Fruit fly (Drosophila melanogaster) whole organism, wandering third instar larva: ENCODE measurements around the gene Tgs1.

ENCODE experiments used
- Abd-B ChIP-seq: fragments of >200 bp; optimal IDR thresholded peaks from 2 replicates; lab custom pipeline; 2017; ENCODE audit warnings: missing biosample characterization, missing genetic modification characterization
- CG32264 ChIP-seq: fragments of 200-800 bp; sonication (Bioruptor generic); optimal IDR thresholded peaks from 2 replicates; lab custom pipeline; 2016; ENCODE audit warnings: missing biosample characterization, missing genetic modification characterization
- CrebA ChIP-seq: fragments of 200-800 bp; sonication (Bioruptor generic); optimal IDR thresholded peaks from 2 replicates; lab custom pipeline; 2016; ENCODE audit warnings: missing biosample characterization, mild to moderate bottlenecking, missing genetic modification characterization, borderline replicate concordance
- Dfd ChIP-seq: fragments of >200 bp; optimal IDR thresholded peaks from 2 replicates; lab custom pipeline; 2017; ENCODE audit warnings: missing biosample characterization, missing genetic modification characterization
- Dif ChIP-seq: fragments of 200-275, 200-300 bp; sonication (Bioruptor generic); optimal IDR thresholded peaks from 2 replicates; lab custom pipeline; 2018; ENCODE audit warnings: missing biosample characterization, missing genetic modification characterization; ENCODE audit not compliant: partially characterized antibody
- HLH106 ChIP-seq: fragments of 200-800 bp; optimal IDR thresholded peaks from 3 replicates; lab custom pipeline; 2019; ENCODE audit warnings: missing biosample characterization, mild to moderate bottlenecking, missing genetic modification characterization, moderate library complexity
- Hnf4 ChIP-seq: fragments of 200-800 bp; sonication (Bioruptor generic); optimal IDR thresholded peaks from 2 replicates; lab custom pipeline; 2016; ENCODE audit warnings: missing biosample characterization, mild to moderate bottlenecking, missing genetic modification characterization
- Hr78 ChIP-seq: fragments of >200 bp; optimal IDR thresholded peaks from 2 replicates; lab custom pipeline; 2017; ENCODE audit warnings: missing biosample characterization, missing genetic modification characterization
- Hr83 ChIP-seq: fragments of 200-300 bp; sonication (Bioruptor generic); optimal IDR thresholded peaks from 2 replicates; lab custom pipeline; 2016; ENCODE audit warnings: missing biosample characterization, mild to moderate bottlenecking, missing genetic modification characterization, moderate library complexity; ENCODE audit not compliant: poor library complexity, severe bottlenecking
- Jra ChIP-seq: sonication (Bioruptor generic); optimal IDR thresholded peaks from 2 replicates; lab custom pipeline; 2016; ENCODE audit warnings: missing biosample characterization, missing genetic modification characterization
- Mio ChIP-seq: sonication (Bioruptor generic); optimal IDR thresholded peaks from 2 replicates; lab custom pipeline; 2016; ENCODE audit warnings: missing biosample characterization, missing genetic modification characterization
- Myc ChIP-seq: fragments of >200 bp; optimal IDR thresholded peaks from 2 replicates; lab custom pipeline; 2017
- N ChIP-seq: fragments of >200 bp; optimal IDR thresholded peaks from 2 replicates; lab custom pipeline; 2018; ENCODE audit warnings: missing biosample characterization, missing external identifiers, missing genetic modification characterization
- OdsH ChIP-seq: fragments of 200-800 bp; sonication (Bioruptor generic); optimal IDR thresholded peaks from 2 replicates; lab custom pipeline; 2016; ENCODE audit warnings: missing biosample characterization, mild to moderate bottlenecking, missing genetic modification characterization
- Rel ChIP-seq, 2 experiments: fragments of 200-800 bp; sonication (Bioruptor generic) in 1 of 2; optimal IDR thresholded peaks; 2 replicates in 1 of 2; 3 replicates in 1 of 2; lab custom pipeline; 2016 to 2019; ENCODE audit warnings: mild to moderate bottlenecking in 2 of 2, missing biosample characterization in 2 of 2, missing genetic modification characterization in 2 of 2, moderate library complexity in 1 of 2
- Sp1 ChIP-seq: fragments of 200-800 bp; sonication (Bioruptor generic); optimal IDR thresholded peaks from 3 replicates; lab custom pipeline; 2019; ENCODE audit warnings: missing biosample characterization, mild to moderate bottlenecking, missing genetic modification characterization, moderate library complexity
- Vsx2 ChIP-seq: fragments of 200-300, 225-300 bp; sonication (Bioruptor generic); optimal IDR thresholded peaks from 2 replicates; lab custom pipeline; 2018; ENCODE audit warnings: missing biosample characterization, missing genetic modification characterization; ENCODE audit not compliant: partially characterized antibody
- br ChIP-seq: fragments of 200-800 bp; sonication (Bioruptor generic); optimal IDR thresholded peaks from 2 replicates; lab custom pipeline; 2016; ENCODE audit warnings: missing biosample characterization, missing genetic modification characterization
- brk ChIP-seq: fragments of 200-800 bp; sonication (Bioruptor generic); optimal IDR thresholded peaks from 2 replicates; lab custom pipeline; 2016; ENCODE audit warnings: missing biosample characterization, mild to moderate bottlenecking, missing genetic modification characterization
- dl ChIP-seq, 2 experiments: fragments of 175-275, 200-275 bp in 1 of 2; fragments of 200-275 bp in 1 of 2; sonication (Bioruptor generic); optimal IDR thresholded peaks; lab custom pipeline; 2018; ENCODE audit warnings: mild to moderate bottlenecking in 2 of 2, missing biosample characterization in 2 of 2, missing genetic modification characterization in 2 of 2, moderate library complexity in 2 of 2; ENCODE audit not compliant: partially characterized antibody in 2 of 2, insufficient read depth in 1 of 2
- dsf ChIP-seq: sonication (Bioruptor generic); optimal IDR thresholded peaks from 2 replicates; lab custom pipeline; 2016; ENCODE audit warnings: missing biosample characterization, missing genetic modification characterization, borderline replicate concordance
- ey ChIP-seq: fragments of 200-800 bp; sonication (Bioruptor generic); optimal IDR thresholded peaks from 2 replicates; lab custom pipeline; 2016; ENCODE audit warnings: missing biosample characterization, missing genetic modification characterization
- foxo ChIP-seq, 2 experiments: fragments of 200-800 bp; sonication (Bioruptor generic); optimal IDR thresholded peaks; 2 replicates in 1 of 2; 3 replicates in 1 of 2; lab custom pipeline; 2016 to 2017; ENCODE audit warnings: missing biosample characterization in 2 of 2, missing genetic modification characterization in 2 of 2
- fru ChIP-seq: fragments of 200-800 bp; sonication (Bioruptor generic); optimal IDR thresholded peaks from 3 replicates; lab custom pipeline; 2016; ENCODE audit warnings: missing biosample characterization, mild to moderate bottlenecking, missing genetic modification characterization
- h ChIP-seq: fragments of 200-800 bp; sonication (Bioruptor generic); optimal IDR thresholded peaks from 3 replicates; lab custom pipeline; 2016; ENCODE audit warnings: missing biosample characterization, mild to moderate bottlenecking, missing genetic modification characterization
- jim ChIP-seq: fragments of 175-275, 200-325 bp; sonication (Bioruptor generic); optimal IDR thresholded peaks from 2 replicates; lab custom pipeline; 2016; ENCODE audit warnings: missing biosample characterization, mild to moderate bottlenecking, missing genetic modification characterization
- lola ChIP-seq: fragments of >200 bp; optimal IDR thresholded peaks from 2 replicates; lab custom pipeline; 2017; ENCODE audit warnings: missing biosample characterization, missing genetic modification characterization
- pan ChIP-seq: fragments of >200 bp; optimal IDR thresholded peaks from 2 replicates; lab custom pipeline; 2017
- psq ChIP-seq: fragments of 200-800 bp; sonication (Bioruptor generic); optimal IDR thresholded peaks from 3 replicates; lab custom pipeline; 2017; ENCODE audit warnings: missing biosample characterization, mild to moderate bottlenecking, missing genetic modification characterization, moderate library complexity
- rgr ChIP-seq: fragments of 200-800 bp; sonication (Bioruptor generic); optimal IDR thresholded peaks from 3 replicates; lab custom pipeline; 2016; ENCODE audit warnings: missing biosample characterization, mild to moderate bottlenecking, missing genetic modification characterization
- sage ChIP-seq: fragments of 200-800 bp; sonication (Bioruptor generic); optimal IDR thresholded peaks from 2 replicates; lab custom pipeline; 2016; ENCODE audit warnings: missing biosample characterization, mild to moderate bottlenecking, missing genetic modification characterization
- sv ChIP-seq: fragments of 200-800 bp; sonication (Bioruptor generic); optimal IDR thresholded peaks from 3 replicates; lab custom pipeline; 2016; ENCODE audit warnings: missing biosample characterization, missing genetic modification characterization
- tai ChIP-seq: sonication (Bioruptor generic); optimal IDR thresholded peaks from 2 replicates; lab custom pipeline; 2016; ENCODE audit warnings: missing biosample characterization, missing genetic modification characterization
- usp ChIP-seq: fragments of >200 bp; optimal IDR thresholded peaks from 2 replicates; lab custom pipeline; 2017; ENCODE audit warnings: missing biosample characterization, missing genetic modification characterization
- woc ChIP-seq: sonication (Bioruptor generic); optimal IDR thresholded peaks from 2 replicates; lab custom pipeline; 2016; ENCODE audit warnings: missing biosample characterization, mild to moderate bottlenecking, missing genetic modification characterization

The Tgs1 gene

DNA sequence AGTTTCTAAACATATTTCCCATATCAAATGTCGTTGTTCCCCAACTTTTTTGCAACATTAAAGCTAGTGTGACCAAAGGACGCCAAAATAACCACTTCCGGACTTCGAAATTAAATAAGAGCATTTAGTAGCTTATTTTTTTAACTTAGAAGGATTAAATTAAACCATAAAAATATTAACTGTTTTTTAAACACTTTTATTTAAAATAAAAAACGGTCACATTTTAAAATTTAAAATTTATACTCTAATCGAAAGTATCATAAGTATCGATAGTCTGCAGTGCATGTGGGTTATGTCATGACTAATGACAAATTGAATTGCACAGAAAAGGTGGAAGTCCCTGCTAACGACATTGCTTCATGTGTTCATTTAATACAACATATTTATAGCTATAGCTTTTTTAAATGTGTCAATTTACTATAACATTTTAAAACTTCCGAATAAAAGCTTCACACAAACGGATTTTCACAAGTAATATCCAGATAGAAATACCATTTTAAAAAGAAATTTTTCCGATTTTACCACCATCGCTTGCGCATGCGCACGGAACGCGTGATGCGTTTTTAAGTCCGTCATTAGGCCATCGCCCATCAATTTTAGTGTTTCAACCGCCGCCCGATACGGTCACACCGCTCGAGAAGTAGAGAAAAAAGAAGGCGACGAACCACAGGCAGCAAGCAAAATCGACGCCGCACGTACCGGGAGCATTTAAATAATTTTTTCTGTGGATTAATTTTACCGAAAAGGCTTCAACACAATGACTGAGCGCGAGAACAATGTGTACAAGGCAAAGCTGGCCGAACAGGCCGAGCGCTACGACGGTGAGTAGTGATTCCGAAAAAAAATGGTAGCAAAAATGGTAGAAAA lies 13.0 kb upstream of the Tgs1 start, which contains the start of the genes CG7156 and 14-3-3epsilon (continued):
- TF ChIP-seq dl (GFP tag; optimal IDR thresholded peaks at IDR 0.05; lab: Kevin White, UChicago; ENCODE audit: insufficient read depth in 1 of 2, partially characterized antibody in 2 of 2) (no peak), br (GFP tag; lab: Kevin White, UChicago) (no peak), Sp1 (peak; percentile 42), h (GFP tag; lab: Kevin White, UChicago) (peak; percentile 29), Abd-B (no peak), pan (lab: Kevin White, UChicago) (no peak), Hr78 (GFP tag; lab: Kevin White, UChicago) (no peak), Jra (peak; percentile 39), OdsH (peak; percentile 37), usp (GFP tag; lab: Kevin White, UChicago) (no peak), Dfd (no peak), lola (GFP tag; lab: Kevin White, UChicago) (no peak)

DNA sequence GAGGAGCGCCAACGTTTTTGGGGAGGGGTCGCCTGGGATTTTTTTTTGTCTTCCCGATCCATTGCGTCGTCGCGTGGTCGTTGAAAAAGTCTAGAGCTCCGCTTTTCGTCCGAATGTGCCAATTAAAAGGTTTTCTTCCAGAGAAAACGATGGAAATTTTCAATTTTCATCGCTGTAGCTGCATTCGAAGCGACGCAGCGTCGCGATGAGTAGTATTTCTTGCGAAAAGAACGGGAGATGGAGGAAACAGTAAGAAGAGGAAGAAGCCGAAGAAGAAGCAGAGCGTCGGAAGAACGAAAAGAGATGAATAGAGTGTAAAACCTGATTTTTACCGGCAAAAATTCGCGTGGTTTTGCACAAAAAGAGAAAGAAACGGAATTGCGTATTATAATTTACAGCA lies 12.3 kb upstream of the Tgs1 start:
- peak; percentile 27 for TF ChIP-seq Dif (GFP tag; lab: Kevin White, UChicago)
- no peak for TF ChIP-seq Hr78 (GFP tag; lab: Kevin White, UChicago)
- peak; percentile 84 for TF ChIP-seq psq (GFP tag; lab: Kevin White, UChicago)

DNA sequence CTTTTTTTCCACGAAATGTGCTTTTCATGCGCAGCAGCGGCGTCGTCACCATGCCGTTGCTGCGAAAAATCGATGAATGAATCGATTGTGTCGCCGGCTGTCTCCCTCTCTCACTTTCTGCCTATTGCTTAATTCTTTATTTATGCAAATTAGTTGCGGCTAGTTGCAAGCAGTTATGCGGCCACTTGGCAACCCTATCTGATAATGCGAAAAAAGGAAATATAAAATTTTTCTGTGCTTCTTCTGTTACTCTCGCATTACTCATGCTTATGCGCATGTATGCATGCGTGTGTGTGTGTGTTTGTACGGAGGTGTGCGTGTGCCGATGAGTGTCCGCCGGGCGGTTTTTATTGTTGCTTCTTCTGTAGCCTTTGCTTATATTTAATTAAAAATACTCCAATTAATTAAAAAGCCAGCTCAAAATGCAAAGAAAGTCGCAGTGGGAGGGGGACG lies 11.6 kb upstream of the Tgs1 start:
- TF ChIP-seq Hr83 (GFP tag; lab: Kevin White, UChicago): no peak
- TF ChIP-seq Jra: peak; percentile 59
- no peak for TF ChIP-seq psq (GFP tag; lab: Kevin White, UChicago)
- no peak for TF ChIP-seq dsf (GFP tag; lab: Kevin White, UChicago)
- no peak for TF ChIP-seq CG32264 (GFP tag; lab: Kevin White, UChicago)
- TF ChIP-seq foxo (GFP tag; optimal IDR thresholded peaks at IDR 0.05; lab: Kevin White, UChicago): peak in 1 of 2 experiments; percentile 51
- no peak for TF ChIP-seq lola (GFP tag; lab: Kevin White, UChicago)
- peak; percentile 29 for TF ChIP-seq HLH106
- peak; percentile 30 for TF ChIP-seq Rel (GFP tag; optimal IDR thresholded peaks at IDR 0.05; lab: Kevin White, UChicago)
- TF ChIP-seq Rel (tag; optimal IDR thresholded peaks at IDR 0.05; lab: Kevin White, UChicago): no peak
- TF ChIP-seq Hnf4 (GFP tag; lab: Kevin White, UChicago): no peak
- TF ChIP-seq jim (GFP tag; lab: Kevin White, UChicago): no peak
- no peak for TF ChIP-seq pan (lab: Kevin White, UChicago)
- TF ChIP-seq Mio (GFP tag; lab: Kevin White, UChicago): no peak
- TF ChIP-seq fru (GFP tag; lab: Kevin White, UChicago): peak; percentile 7
- peak; percentile 41 for TF ChIP-seq rgr (GFP tag; lab: Kevin White, UChicago)
- TF ChIP-seq brk (GFP tag; lab: Kevin White, UChicago): peak; percentile 9
- no peak for TF ChIP-seq Myc (lab: Kevin White, UChicago)
- no peak for TF ChIP-seq Vsx2 (GFP tag; lab: Kevin White, UChicago)
- no peak for TF ChIP-seq h (GFP tag; lab: Kevin White, UChicago)
- TF ChIP-seq N: no peak
- no peak for TF ChIP-seq Dif (GFP tag; lab: Kevin White, UChicago)
- TF ChIP-seq br (GFP tag; lab: Kevin White, UChicago): peak; percentile 19
- no peak for TF ChIP-seq woc
- no peak for TF ChIP-seq OdsH
- TF ChIP-seq sv (GFP tag; lab: Kevin White, UChicago): no peak
- TF ChIP-seq sage (GFP tag; lab: Kevin White, UChicago): no peak
- no peak for TF ChIP-seq CrebA (GFP tag; lab: Kevin White, UChicago)
- peak; percentile 45 for TF ChIP-seq ey
- no peak for TF ChIP-seq tai
- TF ChIP-seq dl (GFP tag; optimal IDR thresholded peaks at IDR 0.05; lab: Kevin White, UChicago; ENCODE audit: insufficient read depth in 1 of 2, partially characterized antibody in 2 of 2): no peak
- TF ChIP-seq Dfd: no peak
- TF ChIP-seq Abd-B: no peak
